Worm (Caenorhabditis elegans): ENCODE data around the gene clh-1.

Gene clh-1

ce11 chrII:11816475-11816874 is 39.8 kb downstream of the clh-1 start, which contains the start of gene pap-3:
Gene pap-3, minus strand, starts transcription at chrII:11816575.
- no peak for TF ChIP-seq T22C8.4 (GFP tag; IDR thresholded peaks at IDR 0.05)

DNA sequence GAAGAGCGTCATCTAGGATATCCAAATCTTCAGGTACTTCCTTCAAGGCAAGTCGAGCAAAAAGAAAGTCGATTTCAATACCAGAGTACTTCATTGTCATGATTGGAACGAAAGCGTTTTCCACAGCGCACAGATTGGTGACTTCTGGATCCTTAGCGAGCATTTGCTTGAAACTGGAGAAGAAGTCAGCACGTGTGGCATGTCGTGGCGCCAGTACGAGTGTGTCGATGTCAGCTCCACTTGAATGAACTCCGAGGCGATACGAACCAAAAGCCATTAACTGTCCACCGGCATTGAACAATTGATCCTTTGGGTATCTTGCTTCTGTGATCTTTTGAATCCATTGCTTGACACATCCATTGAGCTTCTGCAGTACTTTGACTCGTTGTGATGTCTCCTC is 40.2 kb downstream of the clh-1 start:
- TF ChIP-seq ztf-23 (GFP tag; IDR thresholded peaks at IDR 0.05) (no peak), T22C8.4 (GFP tag; IDR thresholded peaks at IDR 0.05) (no peak), ref-1 (GFP tag; conservative IDR thresholded peaks at IDR 0.05) (no peak)

- no peak for TF ChIP-seq cog-1 (tag; optimal IDR thresholded peaks at IDR 0.05)
- TF ChIP-seq flt-1 (GFP tag; IDR thresholded peaks at IDR 0.05): no peak
- no peak for TF ChIP-seq T22C8.4 (GFP tag; IDR thresholded peaks at IDR 0.05)
- no peak for TF ChIP-seq ztf-29 (GFP tag; IDR thresholded peaks at IDR 0.05)
- no peak for TF ChIP-seq ref-1 (GFP tag; conservative IDR thresholded peaks at IDR 0.05)
- TF ChIP-seq klf-2 (GFP tag; conservative IDR thresholded peaks at IDR 0.05): no peak
- no peak for TF ChIP-seq med-1 (GFP tag; optimal IDR thresholded peaks at IDR 0.05; ENCODE audit: insufficient read depth)
Measured at ce11 chrII:11813895-11814369, 42.3 kb downstream of the clh-1 start, which contains the start of gene F43G6.8. Gene F43G6.8, minus strand, starts transcription at chrII:11814092.

DNA sequence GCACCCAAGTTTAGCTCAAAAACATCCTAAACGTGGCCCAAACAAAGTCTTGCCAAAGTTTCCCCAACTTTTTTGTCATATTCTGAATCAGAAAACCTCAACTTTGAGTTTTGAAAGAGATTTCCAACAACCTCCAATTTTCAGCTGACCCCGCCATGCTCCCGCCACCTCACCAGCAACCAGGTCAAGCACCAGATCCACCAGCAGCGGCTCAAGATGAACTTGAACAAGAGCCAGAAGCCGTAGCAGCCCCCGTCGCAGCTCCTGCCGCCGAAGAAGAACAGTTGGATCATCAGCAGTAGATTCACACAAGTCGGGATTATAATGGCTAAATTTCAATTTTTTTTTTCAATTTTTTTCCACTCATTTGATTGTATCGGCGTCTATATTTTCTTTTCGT is 45.0 kb downstream of the clh-1 start:
- no peak for TF ChIP-seq med-1 (GFP tag; optimal IDR thresholded peaks at IDR 0.05; ENCODE audit: insufficient read depth)
- no peak for TF ChIP-seq T22C8.4 (GFP tag; IDR thresholded peaks at IDR 0.05)
- no peak for TF ChIP-seq flt-1 (GFP tag; IDR thresholded peaks at IDR 0.05)
- no peak for TF ChIP-seq klf-2 (GFP tag; conservative IDR thresholded peaks at IDR 0.05)
- TF ChIP-seq ref-1 (GFP tag; conservative IDR thresholded peaks at IDR 0.05): no peak
- TF ChIP-seq ztf-23 (GFP tag; IDR thresholded peaks at IDR 0.05): no peak
- no peak for TF ChIP-seq cog-1 (tag; optimal IDR thresholded peaks at IDR 0.05)
- TF ChIP-seq ztf-29 (GFP tag; IDR thresholded peaks at IDR 0.05): no peak
- no peak for TF ChIP-seq tab-1 (GFP tag; IDR thresholded peaks at IDR 0.05)

ce11 chrII:11810436-11810835 is 45.8 kb downstream of the clh-1 start, which contains the start of gene F43G6.7:
Gene F43G6.7, plus strand, starts transcription at chrII:11810790.
- TF ChIP-seq ztf-29 (GFP tag; IDR thresholded peaks at IDR 0.05): no peak
- no peak for TF ChIP-seq T22C8.4 (GFP tag; IDR thresholded peaks at IDR 0.05)
- no peak for TF ChIP-seq ref-1 (GFP tag; conservative IDR thresholded peaks at IDR 0.05)

DNA sequence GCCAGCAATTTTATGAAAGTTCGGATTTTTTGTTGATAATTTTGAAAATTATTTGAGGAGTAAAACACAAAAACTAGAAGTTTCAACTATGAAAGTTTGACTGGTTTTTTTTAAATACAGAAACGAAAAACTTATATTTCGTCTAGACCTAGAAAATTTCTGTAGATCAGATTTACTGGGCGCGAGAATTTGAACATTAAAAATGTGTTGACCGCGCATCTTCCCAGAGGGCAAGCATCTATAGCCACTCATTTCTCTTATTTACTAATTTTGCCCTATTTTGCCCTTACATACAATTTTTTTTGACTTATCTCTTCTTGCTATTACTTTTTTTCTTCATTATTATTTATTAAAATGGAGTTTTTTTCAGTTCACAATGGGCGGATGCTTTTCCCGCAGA is 47.3 kb downstream of the clh-1 start, which contains the start of gene F43G6.10:
TSS of gene F43G6.10 (plus strand) at position 371 of the 400 bp plus-strand sequence.
- no peak for TF ChIP-seq med-1 (GFP tag; optimal IDR thresholded peaks at IDR 0.05; ENCODE audit: insufficient read depth)
- no peak for TF ChIP-seq cog-1 (tag; optimal IDR thresholded peaks at IDR 0.05)
- TF ChIP-seq ztf-29 (GFP tag; IDR thresholded peaks at IDR 0.05): no peak
- TF ChIP-seq T22C8.4 (GFP tag; IDR thresholded peaks at IDR 0.05): no peak
- no peak for TF ChIP-seq ref-1 (GFP tag; conservative IDR thresholded peaks at IDR 0.05)
- no peak for TF ChIP-seq ztf-23 (GFP tag; IDR thresholded peaks at IDR 0.05)
- no peak for TF ChIP-seq flt-1 (GFP tag; IDR thresholded peaks at IDR 0.05)
- TF ChIP-seq tab-1 (GFP tag; IDR thresholded peaks at IDR 0.05): no peak
- no peak for TF ChIP-seq klf-2 (GFP tag; conservative IDR thresholded peaks at IDR 0.05)

- TF ChIP-seq ztf-23 (GFP tag; IDR thresholded peaks at IDR 0.05): no peak
- no peak for TF ChIP-seq flt-1 (GFP tag; IDR thresholded peaks at IDR 0.05)
- no peak for TF ChIP-seq klf-2 (GFP tag; conservative IDR thresholded peaks at IDR 0.05)
- TF ChIP-seq T22C8.4 (GFP tag; IDR thresholded peaks at IDR 0.05): no peak
- no peak for TF ChIP-seq med-1 (GFP tag; optimal IDR thresholded peaks at IDR 0.05; ENCODE audit: insufficient read depth)
- TF ChIP-seq ref-1 (GFP tag; conservative IDR thresholded peaks at IDR 0.05): no peak
- no peak for TF ChIP-seq tab-1 (GFP tag; IDR thresholded peaks at IDR 0.05)
- TF ChIP-seq ztf-29 (GFP tag; IDR thresholded peaks at IDR 0.05): no peak
- TF ChIP-seq cog-1 (tag; optimal IDR thresholded peaks at IDR 0.05): no peak
Measured at ce11 chrII:11806256-11806655, 50.0 kb downstream of the clh-1 start, which contains the start of gene jmjd-1.1. Gene jmjd-1.1, plus strand, starts transcription at chrII:11806556.

DNA sequence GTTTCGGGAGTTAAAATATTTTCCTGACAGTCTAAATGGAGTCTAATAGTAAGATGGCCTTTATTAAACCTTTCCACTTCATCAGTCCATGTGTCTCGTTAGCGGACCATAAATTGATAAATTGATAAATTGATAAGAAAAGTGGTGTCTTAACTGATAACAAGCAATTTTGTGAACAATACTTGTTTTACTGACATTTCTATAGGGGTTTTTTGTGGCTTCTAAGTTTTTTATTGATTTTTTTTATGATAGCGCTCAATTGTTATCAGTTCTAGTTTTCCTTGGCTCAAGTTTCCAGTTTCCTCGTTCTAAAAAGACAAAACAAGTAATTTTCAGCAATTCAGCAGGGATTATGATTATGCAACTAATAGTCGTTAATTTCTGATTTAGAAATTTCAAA is 53.8 kb downstream of the clh-1 start, which contains the start of gene F43G6.17:
TSS of gene F43G6.17 (plus strand) at position 301 of the 400 bp plus-strand sequence.
- TF ChIP-seq med-1 (GFP tag; optimal IDR thresholded peaks at IDR 0.05; ENCODE audit: insufficient read depth) (no peak), ref-1 (GFP tag; conservative IDR thresholded peaks at IDR 0.05) (no peak), flt-1 (GFP tag; IDR thresholded peaks at IDR 0.05) (no peak), ztf-29 (GFP tag; IDR thresholded peaks at IDR 0.05) (no peak), ztf-23 (GFP tag; IDR thresholded peaks at IDR 0.05) (no peak), cog-1 (tag; optimal IDR thresholded peaks at IDR 0.05) (no peak), klf-2 (GFP tag; conservative IDR thresholded peaks at IDR 0.05) (no peak), tab-1 (GFP tag; IDR thresholded peaks at IDR 0.05) (no peak), T22C8.4 (GFP tag; IDR thresholded peaks at IDR 0.05) (no peak)

ce11 chrII:11798737-11799136 is 57.5 kb downstream of the clh-1 start, which contains the start of gene hda-5:
Gene hda-5, plus strand, starts transcription at chrII:11799037.
- TF ChIP-seq T22C8.4 (GFP tag; IDR thresholded peaks at IDR 0.05): no peak
- TF ChIP-seq ztf-29 (GFP tag; IDR thresholded peaks at IDR 0.05): no peak
- TF ChIP-seq tab-1 (GFP tag; IDR thresholded peaks at IDR 0.05): no peak
- TF ChIP-seq ztf-23 (GFP tag; IDR thresholded peaks at IDR 0.05): no peak
- no peak for TF ChIP-seq ref-1 (GFP tag; conservative IDR thresholded peaks at IDR 0.05)
- no peak for TF ChIP-seq klf-2 (GFP tag; conservative IDR thresholded peaks at IDR 0.05)
- TF ChIP-seq flt-1 (GFP tag; IDR thresholded peaks at IDR 0.05): no peak
- no peak for TF ChIP-seq cog-1 (tag; optimal IDR thresholded peaks at IDR 0.05)
- no peak for TF ChIP-seq med-1 (GFP tag; optimal IDR thresholded peaks at IDR 0.05; ENCODE audit: insufficient read depth)

ce11 chrII:11797194-11797593 is 59.1 kb downstream of the clh-1 start:
- no peak for TF ChIP-seq ztf-23 (GFP tag; IDR thresholded peaks at IDR 0.05)
- no peak for TF ChIP-seq ref-1 (GFP tag; conservative IDR thresholded peaks at IDR 0.05)
- TF ChIP-seq T22C8.4 (GFP tag; IDR thresholded peaks at IDR 0.05): no peak

Data from whole organism, midembryonic.